Worm (Caenorhabditis elegans) whole organism, midembryonic: Measurements from ENCODE around the gene C01G5.7.

Experiments used
- cog-1 ChIP-seq: sonication (generic microtip); optimal IDR thresholded peaks from 2 replicates; lab custom pipeline; 2016; ENCODE audit warnings: missing genetic modification characterization, missing compliant biosample characterization
- tab-1 ChIP-seq: fragments of 200-800 bp; sonication (Bioruptor generic); IDR thresholded peaks from 2 replicates; pipeline ENCODE4 v1.3.6; 2022; ENCODE audit warnings: missing genetic modification characterization, missing compliant biosample characterization
- ztf-23 ChIP-seq: fragments of 200-800 bp; sonication (Bioruptor generic); IDR thresholded peaks from 2 replicates; pipeline ENCODE4 v1.3.6; 2022; ENCODE audit warnings: missing genetic modification reagents, missing genetic modification characterization, missing compliant biosample characterization
- ztf-29 ChIP-seq: fragments of 200-800 bp; sonication (Bioruptor generic); IDR thresholded peaks from 2 replicates; pipeline ENCODE4 v1.3.6; 2022; ENCODE audit warnings: missing genetic modification reagents, missing genetic modification characterization, missing compliant biosample characterization

DNA sequence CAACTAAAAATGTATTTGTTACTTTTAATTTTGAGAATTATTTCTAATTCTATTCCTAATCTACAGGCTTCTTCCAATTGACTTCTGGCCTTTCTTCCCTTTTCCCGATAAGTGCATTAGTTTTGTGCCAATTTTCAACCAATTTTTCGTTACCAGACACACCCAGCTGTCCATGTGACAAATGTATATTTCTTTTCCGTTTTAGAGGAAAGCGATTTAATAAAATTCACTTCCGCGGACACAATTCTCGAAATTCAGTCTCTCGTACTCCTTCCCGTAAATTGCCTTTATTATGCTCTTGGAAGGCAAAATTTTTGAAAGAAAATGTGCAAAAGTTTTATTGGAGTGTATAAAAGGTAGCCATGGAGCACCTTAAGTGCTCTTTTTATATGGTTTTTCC, 25.0 kb downstream of the C01G5.7 start:
- TF ChIP-seq tab-1, result no peak
- no peak for TF ChIP-seq ztf-29 (GFP tag; lab: Robert Waterston, UW)
- no peak for TF ChIP-seq ztf-23 (GFP tag; lab: Robert Waterston, UW)
- TF ChIP-seq cog-1 (tag; lab: Kevin White, UChicago), result no peak
